Worm (Caenorhabditis elegans): Measurements from ENCODE around the gene dnj-15.

Gene dnj-15

ce11 chrIV:4215349-4215748 is 39.2 kb downstream of the dnj-15 start:
- TF ChIP-seq sox-4 (tag; optimal IDR thresholded peaks at IDR 0.05) (no peak), hpl-2 (GFP tag; optimal IDR thresholded peaks at IDR 0.05) (no peak), unc-98 (GFP tag; IDR thresholded peaks at IDR 0.05) (no peak), ceh-88 (GFP tag; IDR thresholded peaks at IDR 0.05) (no peak), egl-27 (tag; optimal IDR thresholded peaks at IDR 0.05) (no peak), nhr-85 (tag) (no peak), swsn-7 (tag; optimal IDR thresholded peaks at IDR 0.05) (peak; percentile 54), unc-62 (GFP tag; optimal IDR thresholded peaks at IDR 0.05) (no peak), blmp-1 (tag; optimal IDR thresholded peaks at IDR 0.05) (peak; percentile 76), zag-1 (tag; optimal IDR thresholded peaks at IDR 0.05) (no peak), mep-1 (tag; optimal IDR thresholded peaks at IDR 0.05) (peak; percentile 78), mef-2 (tag; optimal IDR thresholded peaks at IDR 0.05) (no peak), nhr-47 (tag; optimal IDR thresholded peaks at IDR 0.05) (peak; percentile 62), lin-15B (tag; optimal IDR thresholded peaks at IDR 0.05) (no peak), nhr-237 (tag; optimal IDR thresholded peaks at IDR 0.05) (peak; percentile 18), lin-35 (GFP tag; optimal IDR thresholded peaks at IDR 0.05) (peak; percentile 49 to 68), unc-30 (tag; optimal IDR thresholded peaks at IDR 0.05) (no peak), nhr-12 (tag; optimal IDR thresholded peaks at IDR 0.05) (no peak), ets-5 (GFP tag; IDR thresholded peaks at IDR 0.05) (no peak), irx-1 (tag; optimal IDR thresholded peaks at IDR 0.05) (no peak), fkh-10 (GFP tag; optimal IDR thresholded peaks at IDR 0.05) (peak; percentile 52), Y116A8C.19 (tag; optimal IDR thresholded peaks at IDR 0.05; ENCODE audit: borderline replicate concordance) (no peak), nhr-19 (GFP tag; conservative IDR thresholded peaks at IDR 0.05) (peak; percentile 34), F16B12.6 (tag; optimal IDR thresholded peaks at IDR 0.05) (peak; percentile 39), fos-1 (tag; optimal IDR thresholded peaks at IDR 0.05) (peak; percentile 15), pag-3 (tag; optimal IDR thresholded peaks at IDR 0.05; ENCODE audit: borderline replicate concordance, insufficient read depth) (no peak), sptf-1 (tag; optimal IDR thresholded peaks at IDR 0.05) (no peak), skn-1 (tag; optimal IDR thresholded peaks at IDR 0.05) (peak; percentile 100), elt-3 (tag; optimal IDR thresholded peaks at IDR 0.05) (peak in 3 of 6 experiments; percentile 23 to 72 (median 47)), snpc-4 (tag; optimal IDR thresholded peaks at IDR 0.05) (no peak), snu-23 (GFP tag; optimal IDR thresholded peaks at IDR 0.05) (peak; percentile 80), grh-1 (GFP tag; IDR thresholded peaks at IDR 0.05) (no peak), hlh-17 (GFP tag; optimal IDR thresholded peaks at IDR 0.05; ENCODE audit: borderline replicate concordance) (no peak), alr-1 (tag; optimal IDR thresholded peaks at IDR 0.05; ENCODE audit: borderline replicate concordance) (no peak), efl-3 (GFP tag; optimal IDR thresholded peaks at IDR 0.05) (no peak), lsy-2 (tag; optimal IDR thresholded peaks at IDR 0.05) (peak; percentile 63 to 89), nhr-28 (tag; optimal IDR thresholded peaks at IDR 0.05) (no peak), dpl-1 (GFP tag; optimal IDR thresholded peaks at IDR 0.05) (peak in 2 of 3 experiments; percentile 24 to 45), sup-37 (GFP tag; optimal IDR thresholded peaks at IDR 0.05) (no peak), egl-13 (tag; optimal IDR thresholded peaks at IDR 0.05) (no peak), ceh-90 (tag; optimal IDR thresholded peaks at IDR 0.05) (no peak), unc-86 (tag; optimal IDR thresholded peaks at IDR 0.05) (no peak), nhr-11 (tag; optimal IDR thresholded peaks at IDR 0.05) (no peak), C04F5.9 (tag; optimal IDR thresholded peaks at IDR 0.05) (no peak), nhr-90 (tag; optimal IDR thresholded peaks at IDR 0.05; ENCODE audit: poor library complexity) (peak; percentile 29), nhr-77 (tag; optimal IDR thresholded peaks at IDR 0.05) (peak; percentile 52), mab-9 (GFP tag; IDR thresholded peaks at IDR 0.05) (no peak), ceh-63 (GFP tag; optimal IDR thresholded peaks at IDR 0.05) (no peak), lin-39 (tag; optimal IDR thresholded peaks at IDR 0.05) (no peak), ces-1 (GFP tag; optimal IDR thresholded peaks at IDR 0.05) (no peak), unc-130 (tag; optimal IDR thresholded peaks at IDR 0.05) (no peak), ceh-82 (tag; optimal IDR thresholded peaks at IDR 0.05) (peak; percentile 21 to 61 (median 39)), elt-2 (tag; optimal IDR thresholded peaks at IDR 0.05) (no peak)
